Worm (Caenorhabditis elegans) whole organism, late embryonic: ENCODE measurements around the gene ifas-1.

Source experiments
- C08G9.2 ChIP-seq: sonication (generic microtip); optimal IDR thresholded peaks from 2 replicates; lab custom pipeline; 2016; ENCODE audit warnings: mild to moderate bottlenecking, missing genetic modification characterization, moderate library complexity, missing compliant biosample characterization
- ceh-19 ChIP-seq: fragments of 200-800 bp; sonication (Bioruptor generic); optimal IDR thresholded peaks from 2 replicates; lab custom pipeline; 2018; ENCODE audit warnings: mild to moderate bottlenecking, missing genetic modification characterization, missing compliant biosample characterization
- elt-4 ChIP-seq: sonication (generic microtip); optimal IDR thresholded peaks from 2 replicates; lab custom pipeline; 2016; ENCODE audit warnings: missing genetic modification characterization, missing compliant biosample characterization
- nhr-232 ChIP-seq: sonication (generic microtip); optimal IDR thresholded peaks from 2 replicates; lab custom pipeline; 2016; ENCODE audit warnings: missing genetic modification characterization, missing compliant biosample characterization
- odd-2 ChIP-seq: sonication (generic microtip); optimal IDR thresholded peaks from 2 replicates; lab custom pipeline; 2017; ENCODE audit warnings: antibody characterized with exemption, mild to moderate bottlenecking, missing genetic modification characterization, missing compliant biosample characterization
- pax-1 ChIP-seq: fragments of 150-350 bp; optimal IDR thresholded peaks from 2 replicates; lab custom pipeline; 2014; ENCODE audit warnings: missing biosample characterization, missing genetic modification characterization
- sox-4 ChIP-seq: sonication (generic microtip); optimal IDR thresholded peaks from 2 replicates; lab custom pipeline; 2017; ENCODE audit warnings: mild to moderate bottlenecking, missing genetic modification characterization, inconsistent platforms, missing compliant biosample characterization
- tbx-2 ChIP-seq: sonication (generic microtip); optimal IDR thresholded peaks from 2 replicates; lab custom pipeline; 2016; ENCODE audit warnings: missing genetic modification characterization, missing compliant biosample characterization
- ttx-3 ChIP-seq: sonication (generic microtip); optimal IDR thresholded peaks from 2 replicates; lab custom pipeline; 2016; ENCODE audit warnings: missing genetic modification reagents, missing genetic modification characterization, missing compliant biosample characterization

DNA sequence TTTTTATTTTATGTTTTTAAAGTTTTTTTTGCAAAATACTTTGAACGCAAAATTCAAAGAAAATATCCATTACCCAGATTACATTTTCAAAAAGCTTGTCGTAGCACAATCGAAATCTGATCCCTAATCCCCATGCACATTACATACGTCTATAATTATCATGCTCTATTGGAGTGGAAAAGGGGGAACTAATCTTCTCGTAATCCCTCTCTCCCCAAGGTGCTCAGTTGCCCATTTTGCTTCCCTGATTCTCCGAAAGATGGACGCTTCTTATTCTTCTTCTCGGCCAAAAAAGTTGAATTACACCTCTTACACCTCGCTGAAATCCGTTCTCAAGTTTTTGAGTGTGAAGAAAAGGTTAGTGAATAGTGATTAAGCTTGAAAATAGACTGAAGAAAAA lies 22.5 kb upstream of the ifas-1 start, which contains the start of gene fbxc-53:
- no peak for TF ChIP-seq C08G9.2 (tag; lab: Kevin White, UChicago)
- no peak for TF ChIP-seq nhr-232
- no peak for TF ChIP-seq tbx-2
- TF ChIP-seq odd-2 = no peak
- no peak for TF ChIP-seq ttx-3 (tag; lab: Kevin White, UChicago)
- TF ChIP-seq ceh-19 (GFP tag; lab: Kevin White, UChicago) = no peak
- TF ChIP-seq pax-1 (tag; lab: Kevin White, UChicago) = no peak
- no peak for TF ChIP-seq sox-4 (tag; lab: Kevin White, UChicago)
- TF ChIP-seq elt-4 = no peak
